Worm (Caenorhabditis elegans) whole organism, mixed stage, embryonic: ENCODE measurements around the gene F26F4.8.

Experiments
- elt-3 ChIP-seq: fragments of 150-350 bp; optimal IDR thresholded peaks from 2 replicates; lab custom pipeline; 2014; ENCODE audit warnings: missing biosample characterization, missing genetic modification characterization
- unc-120 ChIP-seq: sonication (generic microtip); optimal IDR thresholded peaks from 2 replicates; lab custom pipeline; 2017; ENCODE audit warnings: missing genetic modification characterization, missing compliant biosample characterization; ENCODE audit not compliant: poor library complexity, severe bottlenecking

DNA sequence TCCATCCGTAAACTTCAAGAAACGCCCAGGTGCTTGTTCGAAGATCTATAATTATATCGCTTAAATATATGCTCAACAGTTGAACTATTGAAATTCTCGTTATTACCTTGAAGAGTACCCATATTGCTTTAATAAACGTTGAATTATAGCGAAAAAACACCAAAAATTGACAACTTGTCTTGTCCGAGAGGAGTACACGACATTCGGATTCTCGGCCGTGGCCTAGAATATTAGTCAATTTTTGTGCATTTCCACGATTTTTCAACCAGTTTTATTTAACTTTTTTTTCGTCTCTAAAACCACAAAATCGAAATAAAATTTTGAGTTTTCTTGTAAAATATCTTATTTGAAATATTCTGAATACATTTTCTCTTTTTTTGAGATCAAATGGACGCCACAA lies 7.0 kb upstream of the F26F4.8 start, which contains the start of the genes F26F4.9 and cee-1:
- no peak for TF ChIP-seq elt-3 (tag; lab: Kevin White, UChicago)
- no peak for TF ChIP-seq unc-120
